Fruit fly (Drosophila melanogaster): ENCODE measurements around the gene cm.

The cm gene

DNA sequence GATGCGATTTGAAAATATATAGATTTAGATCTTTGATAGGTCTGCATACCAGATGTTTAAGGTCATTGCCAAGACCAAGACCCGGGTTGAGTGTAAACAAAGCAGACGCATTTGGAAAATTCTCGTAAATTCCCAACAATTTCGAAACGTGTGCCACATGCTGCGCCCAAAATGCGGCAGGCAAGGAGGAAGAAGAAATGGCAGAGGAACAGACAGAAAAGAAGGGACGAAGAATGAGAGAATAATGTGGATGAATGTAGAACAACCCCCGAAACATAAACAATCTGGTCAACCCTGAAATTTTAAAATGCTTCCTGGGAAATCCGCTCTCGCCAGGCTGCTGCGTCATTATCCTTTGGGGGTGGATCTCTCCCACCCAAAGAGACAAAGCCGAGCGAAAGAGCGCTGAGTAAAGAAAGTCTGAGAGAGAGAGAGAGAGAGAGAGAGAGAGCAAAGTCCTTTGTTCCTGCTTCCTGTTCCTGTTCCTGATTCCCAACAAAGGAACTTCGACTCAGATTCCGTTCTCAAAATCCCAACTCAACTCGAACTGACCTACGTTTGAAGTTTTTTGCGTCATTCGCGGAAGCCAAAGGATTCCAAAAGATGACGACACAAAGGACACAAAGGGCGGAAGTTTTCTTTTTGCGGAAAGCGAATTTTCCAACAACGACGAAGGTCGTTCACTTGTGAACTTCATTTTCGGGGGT lies 22.2 kb downstream of the cm start (continued):
- TF ChIP-seq aop (GFP tag; IDR thresholded peaks at IDR 0.05) (no peak), CG34224 (GFP tag; IDR thresholded peaks at IDR 0.05; ENCODE audit: partially characterized antibody) (0 out of 3 replicates have a peak, but pooled peaks have one; percentile 27), zen (tag; optimal IDR thresholded peaks at IDR 0.05) (peak; percentile 39), CG18599 (GFP tag; optimal IDR thresholded peaks at IDR 0.05) (no peak), z (GFP tag; IDR thresholded peaks at IDR 0.05) (peak; percentile 79), CG7839 (tag; optimal IDR thresholded peaks at IDR 0.05) (no peak), ham (GFP tag; IDR thresholded peaks at IDR 0.05) (no peak), psq (GFP tag; optimal IDR thresholded peaks at IDR 0.05) (peak; percentile 26), lbe (GFP tag; optimal IDR thresholded peaks at IDR 0.05) (no peak), Stat92E (GFP tag; optimal IDR thresholded peaks at IDR 0.05) (peak in 1 of 3 experiments; percentile 18), CG17385 (GFP tag; optimal IDR thresholded peaks at IDR 0.05) (peak; percentile 18), B-H2 (GFP tag; optimal IDR thresholded peaks at IDR 0.05) (no peak), Kr (GFP tag; optimal IDR thresholded peaks at IDR 0.05) (peak; percentile 55), yki (optimal IDR thresholded peaks at IDR 0.05) (peak; percentile 62)

DNA sequence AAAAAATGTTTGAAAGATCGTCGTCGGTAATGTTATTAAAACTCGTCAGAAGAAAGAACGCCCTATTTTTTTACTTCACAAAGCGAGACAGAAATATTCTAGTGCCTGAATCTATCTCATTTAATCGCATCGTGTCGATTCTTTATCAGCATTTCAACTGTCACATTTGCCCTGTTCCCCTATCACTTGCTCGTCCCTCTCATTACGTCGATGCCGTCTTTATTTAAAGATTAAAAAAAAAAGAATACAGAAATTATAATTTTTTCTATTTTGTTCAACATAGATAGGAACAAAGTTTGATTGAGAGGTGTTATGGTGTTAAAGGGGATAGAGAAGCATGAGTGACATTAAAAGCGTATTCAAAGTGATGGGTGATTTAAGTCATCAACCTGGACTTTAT lies 22.9 kb downstream of the cm start:
- no peak for TF ChIP-seq sc (optimal IDR thresholded peaks at IDR 0.05)
- TF ChIP-seq sc (GFP tag; optimal IDR thresholded peaks at IDR 0.05) = no peak
- peak; percentile 11 for TF ChIP-seq CG34376 (GFP tag; optimal IDR thresholded peaks at IDR 0.05)
- no peak for TF ChIP-seq her (GFP tag; optimal IDR thresholded peaks at IDR 0.05)
- TF ChIP-seq shn (GFP tag; optimal IDR thresholded peaks at IDR 0.05) = no peak
- TF ChIP-seq CG17359 (tag; optimal IDR thresholded peaks at IDR 0.05) = no peak
- TF ChIP-seq cad (GFP tag; optimal IDR thresholded peaks at IDR 0.05) = no peak
- no peak for TF ChIP-seq H2.0 (GFP tag; IDR thresholded peaks at IDR 0.05)
- no peak for TF ChIP-seq CG17568 (GFP tag; optimal IDR thresholded peaks at IDR 0.05)
- no peak for TF ChIP-seq CG17912 (GFP tag; optimal IDR thresholded peaks at IDR 0.05)
- no peak for TF ChIP-seq CG33557 (GFP tag; optimal IDR thresholded peaks at IDR 0.05)
- no peak for TF ChIP-seq ash1 (GFP tag; optimal IDR thresholded peaks at IDR 0.05)
- no peak for TF ChIP-seq CG33213 (GFP tag; optimal IDR thresholded peaks at IDR 0.05)
- TF ChIP-seq sug (tag; optimal IDR thresholded peaks at IDR 0.05) = peak; percentile 12
- no peak for TF ChIP-seq CG3847 (GFP tag; IDR thresholded peaks at IDR 0.05)
- TF ChIP-seq CkIIα-i1 (GFP tag; IDR thresholded peaks at IDR 0.05) = no peak
- TF ChIP-seq D19A (tag; optimal IDR thresholded peaks at IDR 0.05) = peak; percentile 13
- no peak for TF ChIP-seq lov (optimal IDR thresholded peaks at IDR 0.05)
- no peak for TF ChIP-seq lov (GFP tag; IDR thresholded peaks at IDR 0.05)
- TF ChIP-seq ken (GFP tag; IDR thresholded peaks at IDR 0.05) = no peak
- peak in 1 of 2 experiments; percentile 26 for TF ChIP-seq eve (GFP tag; optimal IDR thresholded peaks at IDR 0.05)
- TF ChIP-seq CG2199 (GFP tag; IDR thresholded peaks at IDR 0.05) = no peak
- TF ChIP-seq CG10543 (GFP tag; optimal IDR thresholded peaks at IDR 0.05) = no peak
- no peak for TF ChIP-seq Rx (GFP tag; IDR thresholded peaks at IDR 0.05)
- no peak for TF ChIP-seq twi (tag; optimal IDR thresholded peaks at IDR 0.05)
- no peak for TF ChIP-seq Hey (tag; optimal IDR thresholded peaks at IDR 0.05)
- TF ChIP-seq CG12299 (tag; optimal IDR thresholded peaks at IDR 0.05) = no peak
- TF ChIP-seq sisA (GFP tag; IDR thresholded peaks at IDR 0.05) = no peak
- TF ChIP-seq lbe (GFP tag; optimal IDR thresholded peaks at IDR 0.05) = no peak
- TF ChIP-seq sens-2 (GFP tag; IDR thresholded peaks at IDR 0.05) = no peak
- TF ChIP-seq seq (GFP tag; IDR thresholded peaks at IDR 0.05) = no peak
